Worm (Caenorhabditis elegans) whole organism, young adult: ENCODE results near the gene klp-7.

ENCODE experiments used
- B0019.2 ChIP-seq: fragments of 200-800 bp; sonication (Bioruptor generic); conservative IDR thresholded peaks from 2 replicates; pipeline ENCODE4 v1.3.6; 2022; ENCODE audit warnings: missing genetic modification reagents, missing genetic modification characterization, missing compliant biosample characterization
- D2030.7 ChIP-seq: fragments of 200-800 bp; sonication (Bioruptor generic); IDR thresholded peaks from 2 replicates; pipeline ENCODE4 v1.3.6; 2022; ENCODE audit warnings: missing genetic modification reagents, missing genetic modification characterization, missing compliant biosample characterization
- F23B12.7 ChIP-seq: sonication (generic microtip); optimal IDR thresholded peaks from 2 replicates; lab custom pipeline; 2017; ENCODE audit warnings: missing genetic modification characterization, mild to moderate bottlenecking, missing compliant biosample characterization, antibody characterized with exemption, moderate library complexity; ENCODE audit not compliant: insufficient read depth
- F37B4.10 ChIP-seq: fragments of 200-800 bp; sonication (Bioruptor generic); IDR thresholded peaks from 2 replicates; pipeline ENCODE4 v1.3.6; 2022; ENCODE audit warnings: missing genetic modification characterization, missing compliant biosample characterization
- F39B2.1 ChIP-seq: fragments of 200-800 bp; sonication (Bioruptor generic); IDR thresholded peaks from 2 replicates; pipeline ENCODE4 v1.3.6; 2022; ENCODE audit warnings: missing genetic modification reagents, missing genetic modification characterization, missing compliant biosample characterization
- F52B5.7 ChIP-seq: sonication (generic microtip); optimal IDR thresholded peaks from 2 replicates; lab custom pipeline; 2016; ENCODE audit warnings: mild to moderate bottlenecking, missing genetic modification characterization, missing compliant biosample characterization
- F57A8.1 ChIP-seq: fragments of 200-800 bp; sonication (Bioruptor generic); optimal IDR thresholded peaks from 2 replicates; lab custom pipeline; 2018; ENCODE audit warnings: mild to moderate bottlenecking, missing genetic modification characterization, moderate library complexity, missing compliant biosample characterization
- F57C9.4 ChIP-seq: sonication (generic microtip); optimal IDR thresholded peaks from 2 replicates; lab custom pipeline; 2017; ENCODE audit warnings: mild to moderate bottlenecking, missing genetic modification characterization, missing compliant biosample characterization
- Y79H2A.3 ChIP-seq: fragments of 200-800 bp; sonication (Bioruptor generic); conservative IDR thresholded peaks from 2 replicates; pipeline ENCODE4 v1.3.6; 2022; ENCODE audit warnings: missing genetic modification reagents, missing genetic modification characterization, missing compliant biosample characterization
- Y95B8A.8 ChIP-seq: fragments of 200-800 bp; sonication (Bioruptor generic); IDR thresholded peaks from 2 replicates; pipeline ENCODE4 v1.3.6; 2022; ENCODE audit warnings: missing genetic modification reagents, missing genetic modification characterization, missing compliant biosample characterization
- aptf-2 ChIP-seq: fragments of 200-800 bp; sonication (Bioruptor generic); conservative IDR thresholded peaks from 2 replicates; pipeline ENCODE4 v1.3.6; 2022; ENCODE audit warnings: missing genetic modification reagents, missing genetic modification characterization, missing compliant biosample characterization
- aptf-3 ChIP-seq: fragments of 200-800 bp; sonication (Bioruptor generic); IDR thresholded peaks from 2 replicates; pipeline ENCODE4 v1.3.6; 2022; ENCODE audit warnings: missing genetic modification characterization, missing compliant biosample characterization
- attf-5 ChIP-seq: fragments of 200-800 bp; sonication (Bioruptor generic); optimal IDR thresholded peaks from 2 replicates; lab custom pipeline; 2018; ENCODE audit warnings: mild to moderate bottlenecking, missing genetic modification characterization, missing compliant biosample characterization
- attf-6 ChIP-seq: fragments of 200-800 bp; sonication (Bioruptor generic); IDR thresholded peaks from 2 replicates; pipeline ENCODE4 v1.3.6; 2022; ENCODE audit warnings: missing genetic modification reagents, missing genetic modification characterization, missing compliant biosample characterization
- cebp-1 ChIP-seq, 2 experiments: fragments of 200-800 bp in 1 of 2; sonication (Bioruptor generic) in 1 of 2; sonication (generic microtip) in 1 of 2; IDR thresholded peaks in 1 of 2; optimal IDR thresholded peaks in 1 of 2; 2 replicates each; pipeline versions ENCODE4 v1.3.6 to Lab custom; 2017 to 2022; ENCODE audit warnings: missing compliant biosample characterization in 2 of 2, missing genetic modification characterization in 2 of 2, mild to moderate bottlenecking in 1 of 2, missing genetic modification reagents in 1 of 2, moderate library complexity in 1 of 2
- ceh-27 ChIP-seq: fragments of 200-800 bp; sonication (Bioruptor generic); optimal IDR thresholded peaks from 2 replicates; lab custom pipeline; 2018; ENCODE audit warnings: mild to moderate bottlenecking, missing genetic modification characterization, moderate library complexity, missing compliant biosample characterization
- ceh-40 ChIP-seq: fragments of 200-800 bp; sonication (Bioruptor generic); IDR thresholded peaks from 2 replicates; pipeline ENCODE4 v1.3.6; 2022; ENCODE audit warnings: missing genetic modification characterization, missing compliant biosample characterization
- ceh-58 ChIP-seq: fragments of 200-800 bp; sonication (Bioruptor generic); IDR thresholded peaks from 2 replicates; pipeline ENCODE4 v1.3.6; 2022; ENCODE audit warnings: missing genetic modification characterization, missing compliant biosample characterization
- chd-7 ChIP-seq: sonication (generic microtip); optimal IDR thresholded peaks from 2 replicates; lab custom pipeline; 2016; ENCODE audit warnings: mild to moderate bottlenecking, missing genetic modification characterization, moderate library complexity, missing compliant biosample characterization
- die-1 ChIP-seq: sonication (generic microtip); optimal IDR thresholded peaks from 2 replicates; lab custom pipeline; 2016; ENCODE audit warnings: missing genotype, mild to moderate bottlenecking, missing genetic modification characterization, missing compliant biosample characterization
- egl-18 ChIP-seq: fragments of 200-800 bp; sonication (Bioruptor generic); IDR thresholded peaks from 2 replicates; pipeline ENCODE4 v1.3.6; 2022; ENCODE audit warnings: missing genetic modification reagents, missing genetic modification characterization, missing compliant biosample characterization
- egl-44 ChIP-seq: fragments of 200-800 bp; sonication (Bioruptor generic); IDR thresholded peaks from 2 replicates; pipeline ENCODE4 v1.3.6; 2022; ENCODE audit warnings: missing genetic modification reagents, missing genetic modification characterization, missing compliant biosample characterization
- egrh-3 ChIP-seq: fragments of 200-800 bp; sonication (Bioruptor generic); IDR thresholded peaks from 2 replicates; pipeline ENCODE4 v1.3.6; 2022; ENCODE audit warnings: missing genetic modification reagents, missing genetic modification characterization, missing compliant biosample characterization
- ekl-4 ChIP-seq: fragments of 200-800 bp; sonication (Bioruptor generic); IDR thresholded peaks from 2 replicates; pipeline ENCODE4 v1.3.6; 2022; ENCODE audit warnings: missing genetic modification reagents, missing genetic modification characterization, missing compliant biosample characterization
- ets-4 ChIP-seq: fragments of 200-800 bp; sonication (Bioruptor generic); optimal IDR thresholded peaks from 2 replicates; lab custom pipeline; 2018; ENCODE audit warnings: mild to moderate bottlenecking, missing genetic modification characterization, missing compliant biosample characterization
- gei-17 ChIP-seq: fragments of 200-800 bp; sonication (Bioruptor generic); optimal IDR thresholded peaks from 2 replicates; lab custom pipeline; 2018; ENCODE audit warnings: mild to moderate bottlenecking, missing genetic modification characterization, missing compliant biosample characterization
- hlh-12 ChIP-seq: sonication (generic microtip); optimal IDR thresholded peaks from 2 replicates; lab custom pipeline; 2016; ENCODE audit warnings: missing genetic modification characterization, missing compliant biosample characterization
- hlh-26 ChIP-seq: fragments of 200-800 bp; sonication (Bioruptor generic); conservative IDR thresholded peaks from 2 replicates; pipeline ENCODE4 v1.3.6; 2022; ENCODE audit warnings: missing genetic modification reagents, missing genetic modification characterization, missing compliant biosample characterization
- hmg-1.2 ChIP-seq: fragments of 200-800 bp; sonication (Bioruptor generic); IDR thresholded peaks from 2 replicates; pipeline ENCODE4 v1.3.6; 2022; ENCODE audit warnings: missing genetic modification reagents, missing genetic modification characterization, missing compliant biosample characterization
- hrde-1 ChIP-seq: sonication (generic microtip); optimal IDR thresholded peaks from 2 replicates; lab custom pipeline; 2016; ENCODE audit warnings: missing genetic modification characterization, mild to moderate bottlenecking, missing compliant biosample characterization, moderate library complexity, missing genotype, missing genetic modification reagents, borderline replicate concordance
- let-607 ChIP-seq, 2 experiments: fragments of 200-800 bp in 1 of 2; sonication (Bioruptor generic) in 1 of 2; sonication (generic microtip) in 1 of 2; optimal IDR thresholded peaks; 2 replicates each; lab custom pipeline; 2016 to 2018; ENCODE audit warnings: mild to moderate bottlenecking in 2 of 2, missing compliant biosample characterization in 2 of 2, missing genetic modification characterization in 2 of 2, moderate library complexity in 2 of 2, missing genotype in 1 of 2
- lin-26 ChIP-seq: fragments of 200-800 bp; sonication (Bioruptor generic); IDR thresholded peaks from 2 replicates; pipeline ENCODE4 v1.3.6; 2022; ENCODE audit warnings: missing genetic modification reagents, missing genetic modification characterization, missing compliant biosample characterization
- lir-1 ChIP-seq: fragments of 200-800 bp; sonication (Bioruptor generic); conservative IDR thresholded peaks from 2 replicates; pipeline ENCODE4 v1.3.6; 2022; ENCODE audit warnings: missing genetic modification reagents, missing genetic modification characterization, missing compliant biosample characterization
- mcd-1 ChIP-seq: fragments of 200-800 bp; sonication (Bioruptor generic); IDR thresholded peaks from 2 replicates; pipeline ENCODE4 v1.3.6; 2022; ENCODE audit warnings: missing genetic modification reagents, missing genetic modification characterization, missing compliant biosample characterization
- mxl-1 ChIP-seq: sonication (generic microtip); optimal IDR thresholded peaks from 2 replicates; lab custom pipeline; 2016; ENCODE audit warnings: missing genetic modification characterization, missing compliant biosample characterization
- nfya-1 ChIP-seq: sonication (generic microtip); optimal IDR thresholded peaks from 2 replicates; lab custom pipeline; 2017; ENCODE audit warnings: antibody characterized with exemption, missing compliant biosample characterization, missing genetic modification characterization, borderline replicate concordance; ENCODE audit not compliant: insufficient read depth
- nfyb-1 ChIP-seq: fragments of 200-800 bp; sonication (Bioruptor generic); IDR thresholded peaks from 2 replicates; pipeline ENCODE4 v1.3.6; 2022; ENCODE audit warnings: missing genetic modification reagents, missing genetic modification characterization, missing compliant biosample characterization
- nhr-80 ChIP-seq: sonication (generic microtip); optimal IDR thresholded peaks from 2 replicates; lab custom pipeline; 2016; ENCODE audit warnings: missing genetic modification characterization, missing compliant biosample characterization
- snpc-1.1 ChIP-seq: sonication (generic microtip); optimal IDR thresholded peaks from 2 replicates; lab custom pipeline; 2017; ENCODE audit warnings: missing genetic modification characterization, mild to moderate bottlenecking, missing compliant biosample characterization, antibody characterized with exemption, moderate library complexity, missing genotype, missing genetic modification reagents; ENCODE audit not compliant: insufficient read depth
- snpc-4 ChIP-seq, 5 experiments: fragments of 150-350 bp in 1 of 5; sonication (generic microtip) in 4 of 5; optimal IDR thresholded peaks; 2 replicates each; lab custom pipeline; 2014 to 2018; ENCODE audit warnings: missing genetic modification characterization in 5 of 5, missing biosample characterization in 3 of 5, antibody characterized with exemption in 2 of 5, mild to moderate bottlenecking in 2 of 5, missing compliant biosample characterization in 2 of 5, missing genotype in 2 of 5, moderate library complexity in 2 of 5, missing genetic modification reagents in 1 of 5
- somi-1 ChIP-seq: fragments of 200-800 bp; sonication (Bioruptor generic); optimal IDR thresholded peaks from 2 replicates; lab custom pipeline; 2018; ENCODE audit warnings: mild to moderate bottlenecking, missing genetic modification characterization, missing compliant biosample characterization
- sptf-2 ChIP-seq: fragments of 200-800 bp; sonication (Bioruptor generic); optimal IDR thresholded peaks from 2 replicates; lab custom pipeline; 2018; ENCODE audit warnings: mild to moderate bottlenecking, missing genetic modification characterization, missing compliant biosample characterization
- tlf-1 ChIP-seq: fragments of 200-800 bp; sonication (Bioruptor generic); optimal IDR thresholded peaks from 2 replicates; lab custom pipeline; 2018; ENCODE audit warnings: mild to moderate bottlenecking, missing genetic modification characterization, missing compliant biosample characterization
- ztf-28 ChIP-seq: fragments of 200-800 bp; sonication (Bioruptor generic); IDR thresholded peaks from 2 replicates; pipeline ENCODE4 v1.3.6; 2022; ENCODE audit warnings: missing genetic modification reagents, missing genetic modification characterization, missing compliant biosample characterization

The klp-7 gene

DNA sequence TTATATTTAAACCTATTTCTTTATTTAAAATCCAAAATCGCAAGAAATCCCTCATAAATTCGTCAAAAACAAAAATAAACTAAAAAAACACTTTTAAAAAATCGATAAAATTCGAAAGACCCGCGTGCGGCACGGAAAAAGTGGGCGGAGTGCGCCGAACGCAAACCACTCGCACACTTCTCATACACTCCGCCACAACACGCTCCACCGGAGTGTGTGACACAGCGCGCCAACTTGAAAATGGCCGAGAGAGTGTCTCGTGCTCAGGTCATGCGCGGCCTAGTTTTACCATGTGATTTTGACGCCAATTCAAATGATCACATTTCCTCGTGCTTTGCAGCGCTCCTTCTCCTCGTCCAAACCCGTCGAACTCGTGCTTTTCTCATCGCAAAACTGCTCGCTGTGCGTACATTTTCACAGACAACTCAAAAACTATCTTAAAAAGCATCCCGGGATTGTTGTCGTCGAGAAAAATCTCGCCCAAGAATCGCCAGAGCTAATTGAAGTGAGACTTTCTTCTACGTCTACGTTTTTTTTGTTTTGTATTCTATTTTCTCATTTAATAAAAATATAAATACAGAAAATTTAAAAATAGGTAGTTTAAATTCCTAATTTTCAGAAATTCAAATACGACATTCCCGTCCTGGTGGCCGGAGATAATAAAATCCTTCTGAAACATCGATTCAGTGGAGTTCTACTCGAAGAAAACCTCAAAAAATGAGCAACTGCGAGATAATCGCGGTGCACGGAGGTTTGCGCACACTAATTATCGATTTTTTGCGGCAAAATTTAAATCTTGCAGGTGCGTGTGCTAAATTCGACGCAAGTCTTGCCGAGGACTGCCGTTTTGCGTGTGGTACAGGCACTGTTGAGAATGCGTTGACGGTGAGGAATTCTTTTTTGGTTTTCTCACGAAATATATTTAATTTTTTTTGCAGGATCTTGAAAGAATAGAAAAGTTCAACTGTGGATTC lies 46.4 kb upstream of the klp-7 start, which contains the start of gene tasp-1 (continued):
- TF ChIP-seq attf-5 (GFP tag; lab: Kevin White, UChicago) = peak; percentile 100
- no peak for TF ChIP-seq F57A8.1 (GFP tag; lab: Kevin White, UChicago)
- peak; percentile 90 for TF ChIP-seq snpc-4 (GFP tag; optimal IDR thresholded peaks at IDR 0.05; lab: Kevin White, UChicago)
- peak; percentile 93 to 95 (median 93) for TF ChIP-seq snpc-4 (tag; optimal IDR thresholded peaks at IDR 0.05; lab: Kevin White, UChicago)
- TF ChIP-seq lin-26 (GFP tag; lab: Robert Waterston, UW) = peak; percentile 99
- TF ChIP-seq let-607 (tag; optimal IDR thresholded peaks at IDR 0.05; lab: Kevin White, UChicago) = peak; percentile 96 to 97
- TF ChIP-seq F57C9.4 (tag; lab: Kevin White, UChicago) = peak; percentile 98
- TF ChIP-seq lir-1 = peak; percentile 100
- TF ChIP-seq aptf-2 (GFP tag; lab: Robert Waterston, UW) = peak; percentile 94
- peak; percentile 98 for TF ChIP-seq cebp-1 (GFP tag; IDR thresholded peaks at IDR 0.05; lab: Robert Waterston, UW)
- TF ChIP-seq cebp-1 (tag; optimal IDR thresholded peaks at IDR 0.05; lab: Kevin White, UChicago) = peak; percentile 99
- peak; percentile 94 for TF ChIP-seq ceh-40
- TF ChIP-seq D2030.7 = peak; percentile 98
- TF ChIP-seq egl-18 (GFP tag; lab: Robert Waterston, UW) = peak; percentile 100
- TF ChIP-seq F37B4.10 (GFP tag; lab: Robert Waterston, UW) = peak; percentile 99
- TF ChIP-seq hrde-1 (tag; lab: Kevin White, UChicago) = peak; percentile 95
- TF ChIP-seq snpc-1.1 (tag; lab: Kevin White, UChicago) = peak; percentile 85
- TF ChIP-seq mcd-1 (GFP tag; lab: Robert Waterston, UW) = peak; percentile 99
- TF ChIP-seq ztf-28 (GFP tag; lab: Robert Waterston, UW) = peak; percentile 100
- peak; percentile 99 for TF ChIP-seq sptf-2 (GFP tag; lab: Kevin White, UChicago)
- TF ChIP-seq egl-44 = peak; percentile 99
- peak; percentile 95 for TF ChIP-seq mxl-1 (tag; lab: Kevin White, UChicago)
- peak; percentile 100 for TF ChIP-seq ceh-27
- peak; percentile 100 for TF ChIP-seq tlf-1 (GFP tag; lab: Kevin White, UChicago)
- peak; percentile 98 for TF ChIP-seq die-1
- peak; percentile 96 for TF ChIP-seq egrh-3 (GFP tag; lab: Robert Waterston, UW)
- peak; percentile 100 for TF ChIP-seq Y79H2A.3
- peak; percentile 100 for TF ChIP-seq nfyb-1 (GFP tag; lab: Robert Waterston, UW)
- no peak for TF ChIP-seq nfya-1 (tag; lab: Kevin White, UChicago)
- TF ChIP-seq F52B5.7 (tag; lab: Kevin White, UChicago) = peak; percentile 99
- TF ChIP-seq somi-1 (GFP tag; lab: Kevin White, UChicago) = peak; percentile 100
- peak; percentile 100 for TF ChIP-seq ekl-4 (GFP tag; lab: Robert Waterston, UW)
- peak; percentile 100 for TF ChIP-seq nhr-80 (tag; lab: Kevin White, UChicago)
- TF ChIP-seq hlh-26 (GFP tag; lab: Robert Waterston, UW) = no peak
- peak; percentile 100 for TF ChIP-seq ets-4 (GFP tag; lab: Kevin White, UChicago)
- peak; percentile 96 for TF ChIP-seq hmg-1.2 (GFP tag; lab: Robert Waterston, UW)
- TF ChIP-seq Y95B8A.8 (GFP tag; lab: Robert Waterston, UW) = peak; percentile 100
- TF ChIP-seq B0019.2 = peak; percentile 98
- peak; percentile 92; the same call in 1 of the 2 replicates for TF ChIP-seq aptf-3 (GFP tag; lab: Robert Waterston, UW)
- peak; percentile 100 for TF ChIP-seq chd-7 (tag; lab: Kevin White, UChicago)
- peak; percentile 87 for TF ChIP-seq attf-6 (GFP tag; lab: Robert Waterston, UW)
- peak; percentile 98 for TF ChIP-seq F23B12.7 (tag; lab: Kevin White, UChicago)
- TF ChIP-seq gei-17 (GFP tag; lab: Kevin White, UChicago) = peak; percentile 95
- TF ChIP-seq ceh-58 (GFP tag; lab: Robert Waterston, UW) = peak; percentile 97
- peak; percentile 85; the same call in 1 of the 2 replicates for TF ChIP-seq F39B2.1 (GFP tag; lab: Robert Waterston, UW)
- no peak for TF ChIP-seq hlh-12
